Worm (Caenorhabditis elegans) whole organism, late embryonic: ENCODE results near the gene ZK971.1.

Experiments used
- fkh-10 ChIP-seq: fragments of 150-350 bp; optimal IDR thresholded peaks from 2 replicates; lab custom pipeline; 2014; ENCODE audit warnings: missing biosample characterization, missing genetic modification reagents, missing genetic modification characterization
- lin-11 ChIP-seq: fragments of 200-800 bp; sonication (Bioruptor generic); optimal IDR thresholded peaks from 2 replicates; lab custom pipeline; 2018; ENCODE audit warnings: mild to moderate bottlenecking, missing genetic modification characterization, missing compliant biosample characterization

ce11 chrII:10270052-10270451, 9.4 kb downstream of the ZK971.1 start, which contains the start of gene F54B3.2:
- TF ChIP-seq lin-11 (tag; lab: Kevin White, UChicago) = no peak
- TF ChIP-seq fkh-10 (GFP tag; lab: Kevin White, UChicago) = no peak
